Worm (Caenorhabditis elegans) whole organism, L2 larva: ENCODE measurements around the gene F14H12.2.

ENCODE experiments used
- ZK546.5 ChIP-seq: sonication (generic microtip); optimal IDR thresholded peaks from 2 replicates; lab custom pipeline; 2017; ENCODE audit warnings: missing biosample characterization, missing genetic modification characterization
- ama-1 ChIP-seq: fragments of 150-350 bp; optimal IDR thresholded peaks from 2 replicates; lab custom pipeline; 2018; ENCODE audit warnings: inconsistent platforms
- nhr-12 ChIP-seq: fragments of 150-350 bp; optimal IDR thresholded peaks from 2 replicates; lab custom pipeline; 2014; ENCODE audit warnings: missing biosample characterization, missing genetic modification characterization
- nhr-129 ChIP-seq: fragments of 150-350 bp; optimal IDR thresholded peaks from 2 replicates; lab custom pipeline; 2014; ENCODE audit warnings: missing biosample characterization, missing genetic modification characterization
- nhr-6 ChIP-seq: fragments of 150-350 bp; optimal IDR thresholded peaks from 2 replicates; lab custom pipeline; 2014; ENCODE audit warnings: missing biosample characterization, missing genetic modification characterization
- sma-9 ChIP-seq, 2 experiments: fragments of 150-350 bp in 1 of 2; sonication (generic microtip) in 1 of 2; optimal IDR thresholded peaks; 2 replicates each; lab custom pipeline; 2014 to 2016; ENCODE audit warnings: missing genetic modification characterization in 2 of 2, mild to moderate bottlenecking in 1 of 2, missing biosample characterization in 1 of 2, missing compliant biosample characterization in 1 of 2, missing genetic modification reagents in 1 of 2, moderate library complexity in 1 of 2
- unc-62 ChIP-seq: fragments of 150-350 bp; optimal IDR thresholded peaks from 2 replicates; lab custom pipeline; 2014; ENCODE audit warnings: missing biosample characterization, missing genetic modification reagents, missing genetic modification characterization

DNA sequence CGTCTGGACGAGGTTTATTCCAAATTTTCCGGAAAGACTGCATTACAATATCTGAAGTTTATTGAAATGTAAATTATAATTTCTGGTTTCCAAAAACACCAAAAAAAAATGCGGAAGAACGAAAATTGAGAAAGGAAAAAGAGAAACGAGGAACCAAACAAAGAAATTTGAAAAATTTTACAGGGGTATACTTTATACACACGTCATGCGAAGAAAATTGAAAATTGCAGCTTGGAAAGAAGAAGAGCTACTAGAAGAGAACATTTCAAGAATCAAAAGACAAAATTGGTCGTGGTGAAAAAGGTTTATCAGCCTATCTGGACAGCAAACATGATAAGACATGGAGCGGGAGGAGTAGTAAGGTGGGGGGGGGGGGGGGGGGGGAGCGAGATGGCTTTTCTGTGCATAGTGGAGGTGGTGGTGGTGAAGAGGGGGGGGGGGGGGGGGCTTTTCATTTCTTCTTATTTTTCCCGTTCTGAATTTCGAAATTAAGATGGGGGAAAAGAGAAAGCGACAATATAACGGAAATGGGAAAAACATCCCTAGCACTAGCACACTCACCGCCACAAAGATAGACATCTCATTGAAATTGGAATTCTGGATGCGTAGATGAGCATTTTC is 33.1 kb downstream of the F14H12.2 start, which contains the start of gene lst-2:
- TF ChIP-seq nhr-6 (tag; lab: Kevin White, UChicago) (no peak), ama-1 (no peak), unc-62 (no peak), nhr-12 (tag; lab: Kevin White, UChicago) (no peak), ZK546.5 (tag; lab: Kevin White, UChicago) (no peak), nhr-129 (no peak), sma-9 (GFP tag; optimal IDR thresholded peaks at IDR 0.05; lab: Kevin White, UChicago) (no peak), sma-9 (tag; optimal IDR thresholded peaks at IDR 0.05; lab: Kevin White, UChicago) (no peak)
